Worm (Caenorhabditis elegans): ENCODE measurements around the gene acly-1.

DNA sequence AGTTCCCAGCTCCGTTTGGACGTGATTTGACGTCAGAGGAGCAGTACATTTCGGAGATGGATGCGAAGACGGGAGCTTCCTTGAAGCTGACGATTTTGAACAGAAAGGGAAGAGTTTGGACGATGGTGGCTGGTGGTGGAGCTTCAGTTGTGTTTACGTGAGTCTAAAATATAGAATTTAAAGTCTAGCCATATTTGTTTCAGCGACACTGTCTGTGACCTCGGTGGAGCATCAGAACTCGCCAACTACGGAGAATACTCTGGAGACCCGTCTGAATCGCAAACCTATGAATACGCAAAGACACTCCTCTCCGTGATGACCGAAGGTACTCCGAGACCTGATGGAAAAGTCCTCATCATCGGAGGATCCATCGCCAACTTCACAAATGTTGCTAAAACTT, 1.2 kb downstream of the acly-1 start:
- TF ChIP-seq lir-3 (tag; optimal IDR thresholded peaks at IDR 0.05) (no peak), ama-1 (optimal IDR thresholded peaks at IDR 0.05) (no peak), jun-1 (tag; optimal IDR thresholded peaks at IDR 0.05) (no peak), mes-2 (tag; optimal IDR thresholded peaks at IDR 0.05; ENCODE audit: poor library complexity, severe bottlenecking) (no peak), nhr-28 (tag; optimal IDR thresholded peaks at IDR 0.05) (no peak), hmg-1.1 (GFP tag; IDR thresholded peaks at IDR 0.05) (no peak), ZK546.5 (tag; optimal IDR thresholded peaks at IDR 0.05) (no peak)

Measured in whole organism, L4 larva.